Fruit fly (Drosophila melanogaster) whole organism, embryonic: ENCODE measurements around the gene CG10063.

Experiments used
- ATbp ChIP-seq: fragments of 200-800 bp; sonication (Bioruptor generic); optimal IDR thresholded peaks from 2 replicates; lab custom pipeline; 2017; ENCODE audit warnings: missing biosample characterization, mild to moderate bottlenecking, missing genetic modification characterization, missing genetic modification reagents
- Atf6 ChIP-seq: fragments of 200-800 bp; sonication (Bioruptor generic); IDR thresholded peaks from 2 replicates; pipeline ENCODE4 v1.3.6; 2022; ENCODE audit warnings: missing biosample characterization, missing genetic modification characterization
- Awh ChIP-seq: fragments of 200-800 bp; sonication (Bioruptor generic); IDR thresholded peaks from 2 replicates; pipeline ENCODE4, ENCODE4 v1.3.6; 2022; ENCODE audit warnings: missing biosample characterization, missing genetic modification characterization
- Bteb2 ChIP-seq: fragments of 200-800 bp; sonication (Bioruptor generic); optimal IDR thresholded peaks from 2 replicates; lab custom pipeline; 2016; ENCODE audit warnings: missing biosample characterization, missing genetic modification characterization
- C15 ChIP-seq: fragments of 200-800 bp; sonication (Bioruptor generic); IDR thresholded peaks from 3 replicates; pipeline ENCODE4 v1.3.6; 2022; ENCODE audit warnings: missing biosample characterization, missing genetic modification characterization
- CG10274 ChIP-seq: fragments of 200-800 bp; sonication (Bioruptor generic); optimal IDR thresholded peaks from 3 replicates; lab custom pipeline; 2017; ENCODE audit warnings: missing biosample characterization, mild to moderate bottlenecking, missing genetic modification characterization
- CG11093 ChIP-seq: fragments of 200-800 bp; sonication (Bioruptor generic); IDR thresholded peaks from 3 replicates; pipeline ENCODE4 v1.3.6; 2022; ENCODE audit warnings: missing biosample characterization, missing genetic modification characterization
- CG11247 ChIP-seq: fragments of 200-800 bp; sonication (Bioruptor generic); IDR thresholded peaks from 2 replicates; pipeline ENCODE4 v1.3.6; 2022; ENCODE audit warnings: missing biosample characterization, missing genetic modification characterization
- CG13624 ChIP-seq: fragments of 200-800 bp; sonication (Bioruptor generic); optimal IDR thresholded peaks from 2 replicates; lab custom pipeline; 2016; ENCODE audit warnings: missing biosample characterization, missing genetic modification characterization
- CG15269 ChIP-seq: fragments of 200-800 bp; sonication (Bioruptor generic); optimal IDR thresholded peaks from 2 replicates; lab custom pipeline; 2018; ENCODE audit warnings: missing biosample characterization, mild to moderate bottlenecking, missing genetic modification characterization, moderate library complexity
- CG15696 ChIP-seq: fragments of 200-800 bp; sonication (Bioruptor generic); optimal IDR thresholded peaks from 2 replicates; lab custom pipeline; 2019; ENCODE audit warnings: missing biosample characterization, mild to moderate bottlenecking, missing genetic modification characterization, moderate library complexity
- CG1647 ChIP-seq: fragments of 200-800 bp; sonication (Bioruptor generic); optimal IDR thresholded peaks from 3 replicates; lab custom pipeline; 2016; ENCODE audit warnings: missing biosample characterization, missing genetic modification characterization
- CG17612 ChIP-seq: fragments of 200-800 bp; sonication (Bioruptor generic); IDR thresholded peaks from 2 replicates; pipeline ENCODE4 v1.3.6; 2022; ENCODE audit warnings: missing biosample characterization, missing genetic modification characterization
- CG1832 ChIP-seq: fragments of 200-800 bp; sonication (Bioruptor generic); optimal IDR thresholded peaks from 2 replicates; lab custom pipeline; 2017; ENCODE audit warnings: missing biosample characterization, mild to moderate bottlenecking, missing genetic modification characterization, inconsistent platforms
- CG31224 ChIP-seq: fragments of 200-800 bp; sonication (Bioruptor generic); IDR thresholded peaks from 2 replicates; pipeline ENCODE4 v1.3.6; 2022; ENCODE audit warnings: missing biosample characterization, missing genetic modification characterization
- CG32532 ChIP-seq: fragments of 200-800 bp; sonication (Bioruptor generic); IDR thresholded peaks from 2 replicates; pipeline ENCODE4 v1.3.6; 2022; ENCODE audit warnings: missing biosample characterization, missing genetic modification characterization
- CG4328 ChIP-seq: fragments of 200-800 bp; sonication (Bioruptor generic); optimal IDR thresholded peaks from 3 replicates; lab custom pipeline; 2017; ENCODE audit warnings: missing biosample characterization, missing genetic modification reagents, missing genetic modification characterization
- CG4820 ChIP-seq: fragments of 200-800 bp; sonication (Bioruptor generic); optimal IDR thresholded peaks from 3 replicates; lab custom pipeline; 2016; ENCODE audit warnings: missing biosample characterization, missing genetic modification characterization
- CG7271 ChIP-seq: fragments of 200-800 bp; sonication (Bioruptor generic); optimal IDR thresholded peaks from 2 replicates; lab custom pipeline; 2018; ENCODE audit warnings: missing biosample characterization, mild to moderate bottlenecking, missing genetic modification characterization, moderate library complexity
- CG7556 ChIP-seq: fragments of 200-800 bp; sonication (Bioruptor generic); optimal IDR thresholded peaks from 2 replicates; lab custom pipeline; 2017; ENCODE audit warnings: missing biosample characterization, mild to moderate bottlenecking, missing genetic modification characterization
- CG8290 ChIP-seq, 3 experiments: fragments of 200-800 bp; sonication (Bioruptor generic); optimal IDR thresholded peaks; 2 replicates each; lab custom pipeline; 2016 to 2019; ENCODE audit warnings: missing biosample characterization in 3 of 3, missing genetic modification characterization in 3 of 3, mild to moderate bottlenecking in 2 of 3, moderate library complexity in 1 of 3
- CG8765 ChIP-seq: fragments of 200-800 bp; sonication (Bioruptor generic); IDR thresholded peaks from 2 replicates; pipeline ENCODE4 v1.3.6; 2022; ENCODE audit warnings: missing biosample characterization, missing genetic modification characterization
- CrebB ChIP-seq: fragments of 200-800 bp; sonication (Bioruptor generic); optimal IDR thresholded peaks from 3 replicates; lab custom pipeline; 2018; ENCODE audit warnings: missing biosample characterization, mild to moderate bottlenecking, missing genetic modification characterization
- D ChIP-seq, 2 experiments: fragments of 200-800 bp in 1 of 2; fragments of >200 bp in 1 of 2; sonication (Bioruptor generic) in 1 of 2; optimal IDR thresholded peaks; 2 replicates in 1 of 2; 3 replicates in 1 of 2; lab custom pipeline; 2017; ENCODE audit warnings: mild to moderate bottlenecking in 1 of 2, missing biosample characterization in 1 of 2, missing genetic modification characterization in 1 of 2, missing genetic modification reagents in 1 of 2
- Dll ChIP-seq: fragments of 200-800 bp; sonication (Bioruptor generic); IDR thresholded peaks from 4 replicates; pipeline ENCODE4 v1.3.6; 2022; ENCODE audit warnings: missing biosample characterization, missing genetic modification characterization; ENCODE audit not compliant: partially characterized antibody
- Doc2 ChIP-seq: fragments of 200-800 bp; sonication (Bioruptor generic); IDR thresholded peaks from 2 replicates; pipeline ENCODE4 v1.3.6; 2022; ENCODE audit warnings: missing biosample characterization, missing genetic modification characterization
- Eip74EF ChIP-seq, 2 experiments: fragments of 200-800 bp in 1 of 2; fragments of >200 bp in 1 of 2; sonication (Bioruptor generic) in 1 of 2; optimal IDR thresholded peaks; 2 replicates each; lab custom pipeline; 2017 to 2019; ENCODE audit warnings: missing biosample characterization in 2 of 2, missing genetic modification characterization in 2 of 2, mild to moderate bottlenecking in 1 of 2, moderate library complexity in 1 of 2
- HLH4C ChIP-seq: fragments of 200-800 bp; sonication (Bioruptor generic); IDR thresholded peaks from 3 replicates; pipeline ENCODE4 v1.3.6; 2022; ENCODE audit warnings: missing biosample characterization, missing genetic modification characterization; ENCODE audit not compliant: partially characterized antibody
- MTF-1 ChIP-seq: fragments of 200-800 bp; sonication (Bioruptor generic); optimal IDR thresholded peaks from 2 replicates; lab custom pipeline; 2018; ENCODE audit warnings: missing biosample characterization, mild to moderate bottlenecking, missing genetic modification characterization, borderline replicate concordance
- Nf-YA ChIP-seq: fragments of 200-800 bp; sonication (Bioruptor generic); IDR thresholded peaks from 2 replicates; pipeline ENCODE4 v1.3.6; 2022; ENCODE audit warnings: missing biosample characterization, missing genetic modification characterization
- Side ChIP-seq: fragments of 200-800 bp; sonication (Bioruptor generic); optimal IDR thresholded peaks from 2 replicates; lab custom pipeline; 2016; ENCODE audit warnings: missing biosample characterization, missing genetic modification characterization
- Spps ChIP-seq: fragments of 200-800 bp; sonication (Bioruptor generic); optimal IDR thresholded peaks from 2 replicates; lab custom pipeline; 2018; ENCODE audit warnings: missing biosample characterization, mild to moderate bottlenecking, missing genetic modification characterization
- bigmax ChIP-seq: fragments of 200-800 bp; sonication (Bioruptor generic); optimal IDR thresholded peaks from 2 replicates; lab custom pipeline; 2018; ENCODE audit warnings: missing biosample characterization, mild to moderate bottlenecking, missing genetic modification characterization
- chif ChIP-seq, 2 experiments: fragments of 200-800 bp; sonication (Bioruptor generic); optimal IDR thresholded peaks; 3 replicates each; lab custom pipeline; 2016; ENCODE audit warnings: missing biosample characterization in 2 of 2, missing genetic modification characterization in 2 of 2
- chinmo ChIP-seq: fragments of 200-800 bp; sonication (Bioruptor generic); IDR thresholded peaks from 4 replicates; pipeline ENCODE4 v1.3.6; 2022; ENCODE audit warnings: missing biosample characterization, missing genetic modification characterization; ENCODE audit not compliant: partially characterized antibody
- cwo ChIP-seq: fragments of 200-800 bp; sonication (Bioruptor generic); optimal IDR thresholded peaks from 3 replicates; lab custom pipeline; 2017; ENCODE audit warnings: missing biosample characterization, missing genetic modification characterization, mild to moderate bottlenecking, moderate library complexity, missing genetic modification reagents
- dm ChIP-seq: fragments of 200-800 bp; sonication (Bioruptor generic); optimal IDR thresholded peaks from 3 replicates; lab custom pipeline; 2016; ENCODE audit warnings: missing biosample characterization, missing genetic modification characterization
- gem ChIP-seq: fragments of 200-800 bp; sonication (Bioruptor generic); optimal IDR thresholded peaks from 2 replicates; lab custom pipeline; 2019; ENCODE audit warnings: missing biosample characterization, mild to moderate bottlenecking, missing genetic modification characterization, moderate library complexity
- grn ChIP-seq: fragments of 200-800 bp; sonication (Bioruptor generic); optimal IDR thresholded peaks from 3 replicates; lab custom pipeline; 2017; ENCODE audit warnings: missing biosample characterization, missing genetic modification characterization
- ham ChIP-seq: fragments of 200-800 bp; sonication (Bioruptor generic); IDR thresholded peaks from 2 replicates; pipeline ENCODE4 v1.3.6; 2022; ENCODE audit warnings: missing biosample characterization, missing genetic modification characterization
- hth ChIP-seq: fragments of >200 bp; optimal IDR thresholded peaks from 2 replicates; lab custom pipeline; 2017; ENCODE audit warnings: inconsistent platforms
- insv ChIP-seq, 2 experiments: fragments of 200-800 bp; sonication (Bioruptor generic); optimal IDR thresholded peaks; 3 replicates each; lab custom pipeline; 2016 to 2018; ENCODE audit warnings: missing biosample characterization in 2 of 2, missing genetic modification characterization in 2 of 2
- lov ChIP-seq, 2 experiments: fragments of 200-800 bp in 1 of 2; fragments of >200 bp in 1 of 2; sonication (Bioruptor generic) in 1 of 2; IDR thresholded peaks in 1 of 2; optimal IDR thresholded peaks in 1 of 2; 2 replicates in 1 of 2; 3 replicates in 1 of 2; pipeline versions ENCODE4 v1.3.6 to Lab custom; 2017 to 2022; ENCODE audit warnings: missing biosample characterization in 1 of 2, missing genetic modification characterization in 1 of 2
- maf-S ChIP-seq: fragments of 200-800 bp; sonication (Bioruptor generic); optimal IDR thresholded peaks from 2 replicates; lab custom pipeline; 2016; ENCODE audit warnings: missing biosample characterization, missing genetic modification characterization
- prd ChIP-seq, 3 experiments: fragments of >200 bp in 2 of 3; fragments of 200-800 bp in 1 of 3; sonication (Bioruptor generic) in 1 of 3; optimal IDR thresholded peaks in 2 of 3; IDR thresholded peaks in 1 of 3; 2 replicates in 2 of 3; 3 replicates in 1 of 3; pipeline versions ENCODE4 v1.3.6 to Lab custom; 2017 to 2022; ENCODE audit warnings: missing biosample characterization in 1 of 3, missing genetic modification characterization in 1 of 3
- sisA ChIP-seq: fragments of 200-800 bp; sonication (Bioruptor generic); IDR thresholded peaks from 2 replicates; pipeline ENCODE4 v1.3.6; 2022; ENCODE audit warnings: missing biosample characterization, missing genetic modification characterization
- sqz ChIP-seq: fragments of 200-800 bp; sonication (Bioruptor generic); optimal IDR thresholded peaks from 3 replicates; lab custom pipeline; 2018; ENCODE audit warnings: missing biosample characterization, mild to moderate bottlenecking, missing genetic modification characterization
- ssp ChIP-seq: fragments of 200-800 bp; sonication (Bioruptor generic); IDR thresholded peaks from 2 replicates; pipeline ENCODE4 v1.3.6; 2022; ENCODE audit warnings: missing biosample characterization, missing genetic modification characterization
- wdn ChIP-seq: fragments of 200-800 bp; sonication (Bioruptor generic); IDR thresholded peaks from 2 replicates; pipeline ENCODE4 v1.3.6; 2022; ENCODE audit warnings: missing biosample characterization, missing genetic modification characterization
- z ChIP-seq: fragments of 200-800 bp; sonication (Bioruptor generic); IDR thresholded peaks from 3 replicates; pipeline ENCODE4 v1.3.6; 2022; ENCODE audit warnings: missing biosample characterization, missing genetic modification characterization

Gene CG10063

DNA sequence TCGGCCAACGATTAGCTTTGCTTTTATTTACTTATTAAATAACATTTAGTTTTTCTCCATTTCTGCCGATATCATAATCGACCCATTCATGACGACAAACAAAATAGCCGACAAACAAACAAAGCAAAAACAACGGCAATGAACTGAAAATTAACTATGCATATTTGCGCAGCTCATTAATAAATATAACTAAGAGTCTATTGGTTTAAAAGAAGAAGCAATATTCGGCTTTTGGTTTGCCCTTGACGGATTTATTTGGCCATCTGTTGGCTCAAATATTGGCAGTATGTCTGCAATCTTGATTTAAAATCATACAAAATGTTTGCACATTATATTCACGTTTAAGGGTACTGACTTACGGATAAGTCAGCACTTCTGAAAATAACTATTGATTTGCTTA is 27.7 kb upstream of the CG10063 start (continued):
- TF ChIP-seq CG10274 (no peak), insv (GFP tag; optimal IDR thresholded peaks at IDR 0.05; lab: Kevin White, UChicago) (no peak), CrebB (tag; lab: Kevin White, UChicago) (no peak), prd (optimal IDR thresholded peaks at IDR 0.05; lab: Kevin White, UChicago) (no peak), prd (GFP tag; IDR thresholded peaks at IDR 0.05; lab: Robert Waterston, UW) (no peak), cwo (GFP tag; lab: Kevin White, UChicago) (no peak), C15 (GFP tag; lab: Robert Waterston, UW) (no peak), CG1832 (GFP tag; lab: Kevin White, UChicago) (no peak), sisA (no peak), CG11247 (GFP tag; lab: Robert Waterston, UW) (no peak), CG13624 (GFP tag; lab: Kevin White, UChicago) (no peak), chif (GFP tag; optimal IDR thresholded peaks at IDR 0.05; lab: Kevin White, UChicago) (no peak), CG32532 (GFP tag; lab: Robert Waterston, UW) (no peak), Nf-YA (no peak), Bteb2 (GFP tag; lab: Kevin White, UChicago) (no peak), gem (tag; lab: Kevin White, UChicago) (peak; percentile 22), wdn (GFP tag; lab: Robert Waterston, UW) (no peak), grn (GFP tag; lab: Kevin White, UChicago) (no peak), dm (no peak), CG4820 (GFP tag; lab: Kevin White, UChicago) (no peak), CG7556 (GFP tag; lab: Kevin White, UChicago) (no peak), MTF-1 (no peak), Side (GFP tag; lab: Kevin White, UChicago) (no peak), CG1647 (GFP tag; lab: Kevin White, UChicago) (no peak), ssp (GFP tag; lab: Robert Waterston, UW) (no peak), sqz (no peak), CG17612 (GFP tag; lab: Robert Waterston, UW) (no peak), chinmo (GFP tag; lab: Robert Waterston, UW) (no peak), CG4328 (no peak), CG31224 (GFP tag; lab: Robert Waterston, UW) (no peak), ATbp (GFP tag; lab: Kevin White, UChicago) (peak; percentile 12), CG7271 (tag; lab: Kevin White, UChicago) (no peak), D (optimal IDR thresholded peaks at IDR 0.05; lab: Kevin White, UChicago) (no peak), D (GFP tag; optimal IDR thresholded peaks at IDR 0.05; lab: Kevin White, UChicago) (no peak), HLH4C (GFP tag; lab: Robert Waterston, UW) (no peak), hth (lab: Kevin White, UChicago) (no peak), CG15269 (tag; lab: Kevin White, UChicago) (peak; percentile 24), bigmax (GFP tag; lab: Kevin White, UChicago) (no peak), CG8765 (GFP tag; lab: Robert Waterston, UW) (no peak), Spps (tag; lab: Kevin White, UChicago) (no peak), ham (no peak), lov (optimal IDR thresholded peaks at IDR 0.05; lab: Kevin White, UChicago) (no peak), lov (GFP tag; IDR thresholded peaks at IDR 0.05; lab: Robert Waterston, UW) (no peak), Eip74EF (GFP tag; optimal IDR thresholded peaks at IDR 0.05; lab: Kevin White, UChicago) (no peak), maf-S (GFP tag; lab: Kevin White, UChicago) (no peak), z (no peak), CG15696 (tag; lab: Kevin White, UChicago) (no peak), CG11093 (GFP tag; lab: Robert Waterston, UW) (no peak), Awh (0 out of 2 replicates have a peak, but pooled peaks have one; percentile 26), Doc2 (no peak), CG8290 (GFP tag; optimal IDR thresholded peaks at IDR 0.05; lab: Kevin White, UChicago) (no peak), CG8290 (tag; optimal IDR thresholded peaks at IDR 0.05; lab: Kevin White, UChicago) (peak in 1 of 2 experiments; percentile 3), Dll (no peak), Atf6 (GFP tag; lab: Robert Waterston, UW) (no peak)
